Worm (Caenorhabditis elegans) whole organism, midembryonic: ENCODE results near the gene srlf-2.

Experiments
- T22C8.4 ChIP-seq: fragments of 200-800 bp; sonication (Bioruptor generic); IDR thresholded peaks from 2 replicates; pipeline ENCODE4 v1.3.6; 2022; ENCODE audit warnings: missing genetic modification characterization, missing compliant biosample characterization
- cog-1 ChIP-seq: sonication (generic microtip); optimal IDR thresholded peaks from 2 replicates; lab custom pipeline; 2016; ENCODE audit warnings: missing genetic modification characterization, missing compliant biosample characterization
- flt-1 ChIP-seq: fragments of 200-800 bp; sonication (Bioruptor generic); IDR thresholded peaks from 2 replicates; pipeline ENCODE4 v1.3.6; 2022; ENCODE audit warnings: missing genetic modification characterization, missing compliant biosample characterization
- med-1 ChIP-seq: sonication (generic microtip); optimal IDR thresholded peaks from 2 replicates; lab custom pipeline; 2017; ENCODE audit warnings: missing genetic modification characterization, mild to moderate bottlenecking, missing compliant biosample characterization, antibody characterized with exemption, missing genetic modification reagents; ENCODE audit not compliant: insufficient read depth
- ref-1 ChIP-seq: fragments of 200-800 bp; sonication (Bioruptor generic); conservative IDR thresholded peaks from 2 replicates; pipeline ENCODE4 v1.3.6; 2022; ENCODE audit warnings: missing genetic modification reagents, missing genetic modification characterization, missing compliant biosample characterization
- tab-1 ChIP-seq: fragments of 200-800 bp; sonication (Bioruptor generic); IDR thresholded peaks from 2 replicates; pipeline ENCODE4 v1.3.6; 2022; ENCODE audit warnings: missing genetic modification characterization, missing compliant biosample characterization
- ztf-23 ChIP-seq: fragments of 200-800 bp; sonication (Bioruptor generic); IDR thresholded peaks from 2 replicates; pipeline ENCODE4 v1.3.6; 2022; ENCODE audit warnings: missing genetic modification reagents, missing genetic modification characterization, missing compliant biosample characterization
- ztf-29 ChIP-seq: fragments of 200-800 bp; sonication (Bioruptor generic); IDR thresholded peaks from 2 replicates; pipeline ENCODE4 v1.3.6; 2022; ENCODE audit warnings: missing genetic modification reagents, missing genetic modification characterization, missing compliant biosample characterization

ce11 chrIV:8523981-8524380 is 34.0 kb downstream of the srlf-2 start:
- TF ChIP-seq T22C8.4 (GFP tag; lab: Robert Waterston, UW) (no peak), cog-1 (no peak), med-1 (no peak), ztf-29 (GFP tag; lab: Robert Waterston, UW) (no peak), tab-1 (GFP tag; lab: Robert Waterston, UW) (no peak), flt-1 (GFP tag; lab: Robert Waterston, UW) (no peak), ztf-23 (no peak), ref-1 (GFP tag; lab: Robert Waterston, UW) (no peak)
